Fruit fly (Drosophila melanogaster) whole organism: ENCODE results near the gene CG13843.

Source experiments
- Dll ChIP-seq: fragments of >200 bp; optimal IDR thresholded peaks from 2 replicates; lab custom pipeline; 2017
- EcR ChIP-seq, 2 experiments: fragments of >200 bp; optimal IDR thresholded peaks; 2 replicates each; lab custom pipeline; 2017; ENCODE audit warnings: missing biosample characterization in 2 of 2, missing genetic modification characterization in 2 of 2, missing genetic modification reagents in 2 of 2
- pan ChIP-seq: fragments of >200 bp; optimal IDR thresholded peaks from 2 replicates; lab custom pipeline; 2017
- psq ChIP-seq: fragments of >200 bp; optimal IDR thresholded peaks from 2 replicates; lab custom pipeline; 2017

dm6 chr3R:22634549-22635410 is 25.5 kb downstream of the CG13843 start:
- TF ChIP-seq psq (no peak), Dll (no peak), EcR (GFP tag; optimal IDR thresholded peaks at IDR 0.05; lab: Kevin White, UChicago) (no peak), pan (no peak)
